Fruit fly (Drosophila melanogaster): ENCODE data around the gene Snoo.

Snoo gene

DNA sequence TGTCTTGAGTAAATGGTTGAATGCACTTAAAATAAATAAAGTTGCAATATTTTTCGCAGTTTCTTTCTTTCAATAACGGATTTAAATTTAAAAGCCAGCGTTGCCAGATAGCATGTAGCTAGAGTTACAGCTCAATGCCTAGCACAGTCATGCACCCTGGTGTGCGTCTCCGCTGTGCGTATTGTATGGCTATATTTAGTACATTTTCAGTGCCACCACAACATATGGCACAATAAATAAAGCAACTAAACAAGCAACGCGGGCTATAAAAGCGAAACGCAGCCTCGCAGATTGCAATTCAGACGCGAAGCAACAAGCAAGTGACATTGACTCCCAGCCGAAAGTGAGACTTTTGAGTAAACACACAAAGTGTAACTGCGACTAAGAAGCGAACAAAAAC lies 14.7 kb upstream of the Snoo start, which contains the start of gene Sirup (continued):
- TF ChIP-seq CG6175 (GFP tag; IDR thresholded peaks at IDR 0.05) (no peak), CG11695 (GFP tag; IDR thresholded peaks at IDR 0.05) (no peak), dm (GFP tag; optimal IDR thresholded peaks at IDR 0.05) (peak; percentile 18), Lpt (GFP tag; optimal IDR thresholded peaks at IDR 0.05) (no peak), CG5953 (GFP tag; IDR thresholded peaks at IDR 0.05) (no peak), B-H1 (GFP tag; IDR thresholded peaks at IDR 0.05) (no peak), Bdp1 (GFP tag; optimal IDR thresholded peaks at IDR 0.05) (no peak), Dp (GFP tag; optimal IDR thresholded peaks at IDR 0.05) (peak; percentile 81), Dref (GFP tag; IDR thresholded peaks at IDR 0.05) (peak; percentile 52), CG2712 (tag; optimal IDR thresholded peaks at IDR 0.05) (peak; percentile 31), chm (GFP tag; IDR thresholded peaks at IDR 0.05) (no peak), CG10321 (GFP tag; IDR thresholded peaks at IDR 0.05) (no peak), ro (GFP tag; IDR thresholded peaks at IDR 0.05) (no peak), prd (optimal IDR thresholded peaks at IDR 0.05) (no peak), prd (GFP tag; IDR thresholded peaks at IDR 0.05) (peak; percentile 19; the same call in 1 of the 3 replicates), HLH4C (GFP tag; IDR thresholded peaks at IDR 0.05; ENCODE audit: partially characterized antibody) (no peak), CG4360 (GFP tag; IDR thresholded peaks at IDR 0.05) (no peak), ttk (GFP tag; IDR thresholded peaks at IDR 0.05) (no peak), Sox100B (GFP tag; optimal IDR thresholded peaks at IDR 0.05) (no peak), Dfd (GFP tag; optimal IDR thresholded peaks at IDR 0.05) (no peak)

DNA sequence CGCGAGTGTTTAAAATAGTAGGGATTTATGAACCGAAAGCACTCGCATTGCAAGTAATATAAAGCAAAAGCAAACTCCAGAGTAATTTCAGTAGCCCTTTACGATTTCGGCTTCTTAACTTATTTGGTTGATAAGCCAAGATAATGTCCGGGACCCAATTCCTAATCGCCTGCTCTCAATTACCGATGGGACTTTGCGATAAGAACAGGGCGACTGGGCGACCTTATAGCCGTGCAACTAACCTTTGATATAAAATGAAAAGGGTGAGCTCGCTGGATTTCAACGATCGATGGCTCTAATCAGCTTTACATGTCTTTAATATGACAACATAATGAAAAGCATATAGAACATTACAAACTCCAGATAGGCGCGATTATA lies 14.1 kb upstream of the Snoo start, which contains the start of gene CG7227:
Gene CG7227 (minus strand): TSS at position 72 of the 378 bp plus-strand sequence.
- TF ChIP-seq Dp (GFP tag; optimal IDR thresholded peaks at IDR 0.05) (no peak), CG8290 (GFP tag; optimal IDR thresholded peaks at IDR 0.05) (no peak), CG8290 (tag; optimal IDR thresholded peaks at IDR 0.05) (no peak), HLHmδ (GFP tag; optimal IDR thresholded peaks at IDR 0.05) (peak; percentile 40), fd64A (GFP tag; optimal IDR thresholded peaks at IDR 0.05) (peak; percentile 31), sob (GFP tag; IDR thresholded peaks at IDR 0.05) (no peak), Hr78 (GFP tag; optimal IDR thresholded peaks at IDR 0.05) (peak in 1 of 2 experiments; percentile 98), sug (tag; optimal IDR thresholded peaks at IDR 0.05) (peak; percentile 37), sens (GFP tag) (peak; percentile 55), Hr39 (optimal IDR thresholded peaks at IDR 0.05) (no peak), CG34376 (GFP tag; optimal IDR thresholded peaks at IDR 0.05) (peak; percentile 71), CG5180 (GFP tag; optimal IDR thresholded peaks at IDR 0.05) (peak; percentile 10), CG6254 (GFP tag; optimal IDR thresholded peaks at IDR 0.05) (no peak), pzg (GFP tag; optimal IDR thresholded peaks at IDR 0.05) (no peak), mam (GFP tag; optimal IDR thresholded peaks at IDR 0.05) (no peak), Hr3 (GFP tag; optimal IDR thresholded peaks at IDR 0.05) (no peak), Lim3 (GFP tag; IDR thresholded peaks at IDR 0.05) (no peak), tap (tag; optimal IDR thresholded peaks at IDR 0.05) (peak; percentile 8), sens-2 (GFP tag; IDR thresholded peaks at IDR 0.05) (no peak), kni (GFP tag; optimal IDR thresholded peaks at IDR 0.05) (peak; percentile 3), Dip3 (GFP tag; optimal IDR thresholded peaks at IDR 0.05) (no peak), CG2202 (tag; optimal IDR thresholded peaks at IDR 0.05) (no peak), Sox102F (GFP tag; optimal IDR thresholded peaks at IDR 0.05) (no peak), tup (GFP tag; optimal IDR thresholded peaks at IDR 0.05) (no peak), rib (GFP tag; IDR thresholded peaks at IDR 0.05) (no peak), Med (GFP tag) (peak; percentile 68), Dll (GFP tag; IDR thresholded peaks at IDR 0.05; ENCODE audit: partially characterized antibody) (no peak), sqz (GFP tag; optimal IDR thresholded peaks at IDR 0.05) (peak; percentile 7), CG12659 (GFP tag; optimal IDR thresholded peaks at IDR 0.05) (no peak), Hand (GFP tag; optimal IDR thresholded peaks at IDR 0.05) (no peak), mirr (GFP tag; optimal IDR thresholded peaks at IDR 0.05) (peak; percentile 75), CG11093 (GFP tag; IDR thresholded peaks at IDR 0.05) (no peak), Lpt (GFP tag; optimal IDR thresholded peaks at IDR 0.05) (no peak), eyg (GFP tag; optimal IDR thresholded peaks at IDR 0.05) (no peak), Atf6 (GFP tag; IDR thresholded peaks at IDR 0.05) (0 out of 2 replicates have a peak, but pooled peaks have one; percentile 16)

All from whole organism, embryonic.